Worm (Caenorhabditis elegans): ENCODE measurements around the gene hal-3.

DNA sequence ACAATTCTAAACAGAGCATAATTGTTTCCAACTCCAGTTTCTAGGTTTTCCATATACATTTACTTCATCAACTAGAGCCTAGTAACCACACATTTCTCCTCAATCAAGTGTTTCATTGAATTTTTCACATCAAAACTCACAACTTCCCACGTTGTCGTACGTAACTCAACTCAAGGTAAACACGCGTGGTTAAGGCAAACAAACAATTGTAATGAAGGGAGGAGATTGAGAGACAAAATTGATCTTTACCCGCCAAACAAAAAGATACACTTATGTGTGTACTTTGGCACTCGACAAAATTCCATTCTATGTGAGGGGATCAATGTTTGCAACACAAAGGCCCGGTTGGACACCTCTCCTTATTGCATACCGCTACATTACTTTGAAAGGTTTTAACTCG, 11.6 kb downstream of the hal-3 start, which contains the start of gene nhr-19:
- TF ChIP-seq mab-5 (tag; optimal IDR thresholded peaks at IDR 0.05) (no peak), zag-1 (tag; optimal IDR thresholded peaks at IDR 0.05) (no peak), ama-1 (optimal IDR thresholded peaks at IDR 0.05) (no peak), ceh-82 (tag; optimal IDR thresholded peaks at IDR 0.05) (no peak), unc-62 (GFP tag; optimal IDR thresholded peaks at IDR 0.05) (no peak), nhr-77 (tag; optimal IDR thresholded peaks at IDR 0.05) (no peak), nhr-11 (tag; optimal IDR thresholded peaks at IDR 0.05) (no peak), aly-2 (tag; optimal IDR thresholded peaks at IDR 0.05) (no peak), blmp-1 (tag; optimal IDR thresholded peaks at IDR 0.05; ENCODE audit: insufficient read depth) (no peak), ZK546.5 (tag; optimal IDR thresholded peaks at IDR 0.05) (no peak), nhr-237 (tag; optimal IDR thresholded peaks at IDR 0.05) (no peak)
